Worm (Caenorhabditis elegans): ENCODE data around the gene Y67D8B.2.

Gene Y67D8B.2

ce11 chrIV:3231644-3232043 is 40.3 kb upstream of the Y67D8B.2 start:
- no peak for TF ChIP-seq zip-5 (tag; optimal IDR thresholded peaks at IDR 0.05)
- TF ChIP-seq lin-11 (tag; optimal IDR thresholded peaks at IDR 0.05): no peak
- TF ChIP-seq unc-3 (GFP tag; conservative IDR thresholded peaks at IDR 0.05): no peak
- TF ChIP-seq unc-3 (tag; optimal IDR thresholded peaks at IDR 0.05): no peak
- no peak for TF ChIP-seq fkh-10 (GFP tag; optimal IDR thresholded peaks at IDR 0.05)
- peak; percentile 38 for TF ChIP-seq rnt-1 (tag; optimal IDR thresholded peaks at IDR 0.05)
- no peak for TF ChIP-seq sox-2 (GFP tag; IDR thresholded peaks at IDR 0.05)
- TF ChIP-seq ceh-48 (tag; optimal IDR thresholded peaks at IDR 0.05): no peak
- TF ChIP-seq ets-4 (tag; optimal IDR thresholded peaks at IDR 0.05): no peak
- TF ChIP-seq fkh-6 (tag; optimal IDR thresholded peaks at IDR 0.05): no peak
- TF ChIP-seq pat-9 (tag; optimal IDR thresholded peaks at IDR 0.05): no peak
- TF ChIP-seq elt-2 (tag; optimal IDR thresholded peaks at IDR 0.05): peak; percentile 73
- TF ChIP-seq pqm-1 (tag; optimal IDR thresholded peaks at IDR 0.05): no peak
- TF ChIP-seq ceh-2 (tag; optimal IDR thresholded peaks at IDR 0.05): no peak
- no peak for TF ChIP-seq nhr-11 (tag; optimal IDR thresholded peaks at IDR 0.05)
- no peak for TF ChIP-seq ttx-3 (tag; optimal IDR thresholded peaks at IDR 0.05)
- no peak for TF ChIP-seq hlh-15 (tag; optimal IDR thresholded peaks at IDR 0.05)
- TF ChIP-seq npax-4 (tag; optimal IDR thresholded peaks at IDR 0.05): no peak
- TF ChIP-seq hlh-30 (tag; optimal IDR thresholded peaks at IDR 0.05; ENCODE audit: insufficient read depth): no peak
- no peak for TF ChIP-seq C38D4.7 (GFP tag; optimal IDR thresholded peaks at IDR 0.05)
- TF ChIP-seq syd-9 (tag; optimal IDR thresholded peaks at IDR 0.05): no peak
- no peak for TF ChIP-seq ahr-1 (tag; optimal IDR thresholded peaks at IDR 0.05)
- no peak for TF ChIP-seq hlh-6 (tag; optimal IDR thresholded peaks at IDR 0.05)
- no peak for TF ChIP-seq unc-42 (tag; optimal IDR thresholded peaks at IDR 0.05)
- TF ChIP-seq ceh-31 (tag; optimal IDR thresholded peaks at IDR 0.05): no peak
- TF ChIP-seq K02D7.2 (tag; optimal IDR thresholded peaks at IDR 0.05): no peak
- TF ChIP-seq ceh-45 (GFP tag; IDR thresholded peaks at IDR 0.05): no peak
- peak; percentile 27 for TF ChIP-seq pha-2 (tag; optimal IDR thresholded peaks at IDR 0.05)
- TF ChIP-seq ceh-30 (tag; optimal IDR thresholded peaks at IDR 0.05): no peak
- TF ChIP-seq hlh-8 (tag; optimal IDR thresholded peaks at IDR 0.05): no peak
- TF ChIP-seq ceh-19 (GFP tag; optimal IDR thresholded peaks at IDR 0.05): no peak
- TF ChIP-seq fax-1 (tag; optimal IDR thresholded peaks at IDR 0.05): no peak
- TF ChIP-seq ceh-18 (tag; optimal IDR thresholded peaks at IDR 0.05): peak; percentile 55
- TF ChIP-seq pag-3 (tag; optimal IDR thresholded peaks at IDR 0.05; ENCODE audit: borderline replicate concordance): no peak
- TF ChIP-seq ceh-34 (tag; optimal IDR thresholded peaks at IDR 0.05): peak; percentile 43
- no peak for TF ChIP-seq pha-4 (tag; optimal IDR thresholded peaks at IDR 0.05)
- TF ChIP-seq eyg-1 (tag; optimal IDR thresholded peaks at IDR 0.05): no peak
- TF ChIP-seq nfya-1 (tag; optimal IDR thresholded peaks at IDR 0.05): peak; percentile 21
- TF ChIP-seq Y22D7AL.16 (tag; optimal IDR thresholded peaks at IDR 0.05): no peak
- TF ChIP-seq tbx-2 (tag; optimal IDR thresholded peaks at IDR 0.05): peak; percentile 53

ce11 chrIV:3227549-3228139 is 36.3 kb upstream of the Y67D8B.2 start:
- TF ChIP-seq dve-1 (tag; optimal IDR thresholded peaks at IDR 0.05): peak; percentile 11
- TF ChIP-seq pqm-1 (tag; optimal IDR thresholded peaks at IDR 0.05): peak; percentile 72
- no peak for TF ChIP-seq hlh-13 (GFP tag; optimal IDR thresholded peaks at IDR 0.05)
- no peak for TF ChIP-seq ceh-9 (tag; optimal IDR thresholded peaks at IDR 0.05)
- peak; percentile 45 for TF ChIP-seq ref-2 (tag; optimal IDR thresholded peaks at IDR 0.05)
- peak; percentile 33 for TF ChIP-seq pat-9 (tag; optimal IDR thresholded peaks at IDR 0.05)
- TF ChIP-seq nfya-1 (tag; optimal IDR thresholded peaks at IDR 0.05): peak; percentile 43
- no peak for TF ChIP-seq C08G9.2 (tag; optimal IDR thresholded peaks at IDR 0.05)
- TF ChIP-seq hlh-30 (tag; optimal IDR thresholded peaks at IDR 0.05; ENCODE audit: insufficient read depth): peak; percentile 32
- TF ChIP-seq ceh-2 (tag; optimal IDR thresholded peaks at IDR 0.05): no peak
- TF ChIP-seq tbx-2 (tag; optimal IDR thresholded peaks at IDR 0.05): peak; percentile 53
- TF ChIP-seq F13H6.1 (tag; optimal IDR thresholded peaks at IDR 0.05): peak; percentile 34
- TF ChIP-seq ceh-34 (tag; optimal IDR thresholded peaks at IDR 0.05): peak; percentile 63
- TF ChIP-seq ceh-31 (tag; optimal IDR thresholded peaks at IDR 0.05): peak; percentile 37
- peak; percentile 61 for TF ChIP-seq pha-2 (tag; optimal IDR thresholded peaks at IDR 0.05)
- peak; percentile 92 for TF ChIP-seq elt-2 (tag; optimal IDR thresholded peaks at IDR 0.05)
- TF ChIP-seq rnt-1 (tag; optimal IDR thresholded peaks at IDR 0.05): peak; percentile 71
- peak; percentile 27 for TF ChIP-seq sox-4 (tag; optimal IDR thresholded peaks at IDR 0.05)
- TF ChIP-seq ttx-3 (tag; optimal IDR thresholded peaks at IDR 0.05): no peak
- TF ChIP-seq eyg-1 (tag; optimal IDR thresholded peaks at IDR 0.05): peak; percentile 43
- TF ChIP-seq ceh-22 (tag; optimal IDR thresholded peaks at IDR 0.05): no peak
- TF ChIP-seq ceh-18 (tag; optimal IDR thresholded peaks at IDR 0.05): peak; percentile 41
- TF ChIP-seq ets-4 (tag; optimal IDR thresholded peaks at IDR 0.05): peak; percentile 9
- no peak for TF ChIP-seq hlh-15 (tag; optimal IDR thresholded peaks at IDR 0.05)
- peak; percentile 25 for TF ChIP-seq fkh-6 (tag; optimal IDR thresholded peaks at IDR 0.05)
- no peak for TF ChIP-seq nhr-232 (tag; optimal IDR thresholded peaks at IDR 0.05)
- TF ChIP-seq unc-55 (GFP tag; optimal IDR thresholded peaks at IDR 0.05): peak; percentile 97
